Worm (Caenorhabditis elegans) whole organism, young adult: Measurements from ENCODE around the gene panl-3.

ENCODE experiments used
- F10E7.11 ChIP-seq: sonication (generic microtip); optimal IDR thresholded peaks from 2 replicates; lab custom pipeline; 2017; ENCODE audit warnings: mild to moderate bottlenecking, missing genetic modification characterization, moderate library complexity, missing compliant biosample characterization
- F23B12.7 ChIP-seq: sonication (generic microtip); optimal IDR thresholded peaks from 2 replicates; lab custom pipeline; 2017; ENCODE audit warnings: missing genetic modification characterization, mild to moderate bottlenecking, missing compliant biosample characterization, antibody characterized with exemption, moderate library complexity; ENCODE audit not compliant: insufficient read depth
- Y79H2A.3 ChIP-seq: fragments of 200-800 bp; sonication (Bioruptor generic); conservative IDR thresholded peaks from 2 replicates; pipeline ENCODE4 v1.3.6; 2022; ENCODE audit warnings: missing genetic modification reagents, missing genetic modification characterization, missing compliant biosample characterization
- lin-26 ChIP-seq: fragments of 200-800 bp; sonication (Bioruptor generic); IDR thresholded peaks from 2 replicates; pipeline ENCODE4 v1.3.6; 2022; ENCODE audit warnings: missing genetic modification reagents, missing genetic modification characterization, missing compliant biosample characterization
- sea-2 ChIP-seq: fragments of 200-800 bp; sonication (Bioruptor generic); IDR thresholded peaks from 2 replicates; pipeline ENCODE4 v1.3.6; 2022; ENCODE audit warnings: missing genetic modification characterization, missing compliant biosample characterization
- xnd-1 ChIP-seq: sonication (generic microtip); optimal IDR thresholded peaks from 2 replicates; lab custom pipeline; 2016; ENCODE audit warnings: missing genotype, missing genetic modification reagents, missing genetic modification characterization, missing compliant biosample characterization

DNA sequence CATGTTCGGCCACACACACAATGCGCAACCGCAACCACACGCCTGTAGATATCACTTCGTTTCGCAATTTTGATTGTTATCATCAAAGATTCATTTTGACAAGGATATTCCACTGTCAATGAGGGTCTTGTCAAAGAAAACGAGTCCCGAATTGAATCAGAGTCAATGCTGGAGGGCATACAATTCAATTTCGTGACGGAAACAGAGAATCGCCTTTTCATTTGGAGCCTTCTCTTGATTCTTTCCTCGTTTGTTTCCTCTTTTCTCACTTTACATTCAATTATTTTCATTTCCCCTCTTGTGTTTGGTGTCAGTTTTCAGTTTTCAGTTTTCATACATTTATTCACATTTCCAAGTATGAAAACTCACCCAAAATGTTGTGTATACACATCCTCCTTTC, 48.5 kb downstream of the panl-3 start:
- TF ChIP-seq F23B12.7 (tag; lab: Kevin White, UChicago) (no peak), xnd-1 (tag; lab: Kevin White, UChicago) (no peak), F10E7.11 (tag; lab: Kevin White, UChicago) (no peak), lin-26 (GFP tag; lab: Robert Waterston, UW) (no peak), Y79H2A.3 (GFP tag; lab: Robert Waterston, UW) (no peak), sea-2 (no peak)
